Worm (Caenorhabditis elegans) whole organism, late embryonic: ENCODE data around the gene C56G2.4.

Experiments used
- C08G9.2 ChIP-seq: sonication (generic microtip); optimal IDR thresholded peaks from 2 replicates; lab custom pipeline; 2016; ENCODE audit warnings: mild to moderate bottlenecking, missing genetic modification characterization, moderate library complexity, missing compliant biosample characterization
- C38D4.7 ChIP-seq: fragments of 200-800 bp; sonication (Bioruptor generic); optimal IDR thresholded peaks from 2 replicates; lab custom pipeline; 2018; ENCODE audit warnings: mild to moderate bottlenecking, missing genetic modification characterization, moderate library complexity, missing compliant biosample characterization
- K02D7.2 ChIP-seq: sonication (generic microtip); optimal IDR thresholded peaks from 2 replicates; lab custom pipeline; 2017; ENCODE audit warnings: mild to moderate bottlenecking, missing genetic modification characterization, missing compliant biosample characterization
- K09A11.1 ChIP-seq: sonication (generic microtip); optimal IDR thresholded peaks from 2 replicates; lab custom pipeline; 2017; ENCODE audit warnings: antibody characterized with exemption, mild to moderate bottlenecking, missing genetic modification characterization, missing compliant biosample characterization; ENCODE audit not compliant: insufficient read depth
- Y22D7AL.16 ChIP-seq: sonication (generic microtip); optimal IDR thresholded peaks from 2 replicates; lab custom pipeline; 2016; ENCODE audit warnings: missing genetic modification characterization, missing compliant biosample characterization
- ahr-1 ChIP-seq: sonication (generic microtip); optimal IDR thresholded peaks from 2 replicates; lab custom pipeline; 2016; ENCODE audit warnings: missing genetic modification characterization, missing compliant biosample characterization
- ama-1 ChIP-seq: fragments of 150-350 bp; optimal IDR thresholded peaks from 2 replicates; lab custom pipeline; 2014
- ceh-14 ChIP-seq: sonication (generic microtip); optimal IDR thresholded peaks from 2 replicates; lab custom pipeline; 2016; ENCODE audit warnings: missing genotype, missing genetic modification characterization, missing compliant biosample characterization
- ceh-18 ChIP-seq: sonication (generic microtip); optimal IDR thresholded peaks from 2 replicates; lab custom pipeline; 2016; ENCODE audit warnings: missing genetic modification characterization, missing compliant biosample characterization
- ceh-19 ChIP-seq: fragments of 200-800 bp; sonication (Bioruptor generic); optimal IDR thresholded peaks from 2 replicates; lab custom pipeline; 2018; ENCODE audit warnings: mild to moderate bottlenecking, missing genetic modification characterization, missing compliant biosample characterization
- ceh-2 ChIP-seq: sonication (generic microtip); optimal IDR thresholded peaks from 2 replicates; lab custom pipeline; 2016; ENCODE audit warnings: missing genotype, missing genetic modification characterization, missing compliant biosample characterization
- ceh-22 ChIP-seq: sonication (generic microtip); optimal IDR thresholded peaks from 2 replicates; lab custom pipeline; 2017; ENCODE audit warnings: missing biosample characterization, missing genetic modification characterization
- ceh-24 ChIP-seq: sonication (generic microtip); optimal IDR thresholded peaks from 2 replicates; lab custom pipeline; 2016; ENCODE audit warnings: mild to moderate bottlenecking, missing genetic modification characterization, missing compliant biosample characterization
- ceh-31 ChIP-seq: sonication (generic microtip); optimal IDR thresholded peaks from 2 replicates; lab custom pipeline; 2016; ENCODE audit warnings: missing genetic modification characterization, missing compliant biosample characterization
- ceh-34 ChIP-seq: sonication (generic microtip); optimal IDR thresholded peaks from 2 replicates; lab custom pipeline; 2016; ENCODE audit warnings: mild to moderate bottlenecking, missing genetic modification characterization, missing compliant biosample characterization
- ceh-48 ChIP-seq: sonication (generic microtip); optimal IDR thresholded peaks from 2 replicates; lab custom pipeline; 2016; ENCODE audit warnings: missing genetic modification characterization, inconsistent platforms, missing compliant biosample characterization
- ceh-6 ChIP-seq: fragments of 200-800 bp; sonication (Bioruptor generic); optimal IDR thresholded peaks from 2 replicates; lab custom pipeline; 2018; ENCODE audit warnings: mild to moderate bottlenecking, missing genetic modification characterization, missing compliant biosample characterization
- ceh-9 ChIP-seq: sonication (generic microtip); optimal IDR thresholded peaks from 2 replicates; lab custom pipeline; 2016; ENCODE audit warnings: mild to moderate bottlenecking, missing genetic modification characterization, inconsistent platforms, missing compliant biosample characterization
- dve-1 ChIP-seq: sonication (generic microtip); optimal IDR thresholded peaks from 2 replicates; lab custom pipeline; 2017; ENCODE audit warnings: antibody characterized with exemption, mild to moderate bottlenecking, missing genetic modification characterization, missing compliant biosample characterization
- elt-2 ChIP-seq: sonication (generic microtip); optimal IDR thresholded peaks from 2 replicates; lab custom pipeline; 2016; ENCODE audit warnings: missing genetic modification reagents, missing genetic modification characterization, missing compliant biosample characterization
- elt-4 ChIP-seq: sonication (generic microtip); optimal IDR thresholded peaks from 2 replicates; lab custom pipeline; 2016; ENCODE audit warnings: missing genetic modification characterization, missing compliant biosample characterization
- ets-4 ChIP-seq: sonication (generic microtip); optimal IDR thresholded peaks from 2 replicates; lab custom pipeline; 2016; ENCODE audit warnings: missing genetic modification characterization, missing compliant biosample characterization
- eyg-1 ChIP-seq: sonication (generic microtip); optimal IDR thresholded peaks from 2 replicates; lab custom pipeline; 2016; ENCODE audit warnings: missing genotype, missing genetic modification characterization, missing compliant biosample characterization
- fkh-6 ChIP-seq: sonication (generic microtip); optimal IDR thresholded peaks from 2 replicates; lab custom pipeline; 2016; ENCODE audit warnings: missing genetic modification characterization, missing compliant biosample characterization
- gmeb-2 ChIP-seq: sonication (generic microtip); optimal IDR thresholded peaks from 2 replicates; lab custom pipeline; 2016; ENCODE audit warnings: missing genetic modification characterization, inconsistent platforms, missing compliant biosample characterization
- hlh-13 ChIP-seq: fragments of 200-800 bp; sonication (Bioruptor generic); optimal IDR thresholded peaks from 2 replicates; lab custom pipeline; 2018; ENCODE audit warnings: mild to moderate bottlenecking, missing genetic modification characterization, missing compliant biosample characterization
- hlh-30 ChIP-seq: sonication (generic microtip); optimal IDR thresholded peaks from 2 replicates; lab custom pipeline; 2017; ENCODE audit warnings: antibody characterized with exemption, missing genetic modification characterization, missing compliant biosample characterization; ENCODE audit not compliant: insufficient read depth
- hlh-8 ChIP-seq: sonication (generic microtip); optimal IDR thresholded peaks from 2 replicates; lab custom pipeline; 2016; ENCODE audit warnings: missing genotype, missing genetic modification characterization, missing compliant biosample characterization
- lin-11 ChIP-seq: fragments of 200-800 bp; sonication (Bioruptor generic); optimal IDR thresholded peaks from 2 replicates; lab custom pipeline; 2018; ENCODE audit warnings: mild to moderate bottlenecking, missing genetic modification characterization, missing compliant biosample characterization
- mec-3 ChIP-seq: sonication (generic microtip); optimal IDR thresholded peaks from 2 replicates; lab custom pipeline; 2016; ENCODE audit warnings: borderline replicate concordance, missing genetic modification characterization, missing compliant biosample characterization
- nfya-1 ChIP-seq: sonication (generic microtip); optimal IDR thresholded peaks from 2 replicates; lab custom pipeline; 2017; ENCODE audit warnings: missing genetic modification characterization, mild to moderate bottlenecking, missing compliant biosample characterization, antibody characterized with exemption, moderate library complexity
- nhr-232 ChIP-seq: sonication (generic microtip); optimal IDR thresholded peaks from 2 replicates; lab custom pipeline; 2016; ENCODE audit warnings: missing genetic modification characterization, missing compliant biosample characterization
- npax-4 ChIP-seq: sonication (generic microtip); optimal IDR thresholded peaks from 2 replicates; lab custom pipeline; 2016; ENCODE audit warnings: missing genetic modification characterization, missing compliant biosample characterization
- odd-2 ChIP-seq: sonication (generic microtip); optimal IDR thresholded peaks from 2 replicates; lab custom pipeline; 2017; ENCODE audit warnings: antibody characterized with exemption, mild to moderate bottlenecking, missing genetic modification characterization, missing compliant biosample characterization
- pag-3 ChIP-seq: sonication (generic microtip); optimal IDR thresholded peaks from 2 replicates; lab custom pipeline; 2016; ENCODE audit warnings: missing compliant biosample characterization, missing genetic modification characterization, borderline replicate concordance
- pax-1 ChIP-seq: fragments of 150-350 bp; optimal IDR thresholded peaks from 2 replicates; lab custom pipeline; 2014; ENCODE audit warnings: missing biosample characterization, missing genetic modification characterization
- pha-4 ChIP-seq: fragments of 150-350 bp; optimal IDR thresholded peaks from 2 replicates; lab custom pipeline; 2018; ENCODE audit warnings: missing biosample characterization, missing genetic modification reagents, missing genetic modification characterization
- pros-1 ChIP-seq: fragments of 150-350 bp; optimal IDR thresholded peaks from 2 replicates; lab custom pipeline; 2014; ENCODE audit warnings: missing biosample characterization, missing genetic modification reagents, missing genetic modification characterization
- rnt-1 ChIP-seq: sonication (generic microtip); optimal IDR thresholded peaks from 2 replicates; lab custom pipeline; 2016; ENCODE audit warnings: missing genetic modification characterization, missing compliant biosample characterization
- sox-4 ChIP-seq: sonication (generic microtip); optimal IDR thresholded peaks from 2 replicates; lab custom pipeline; 2017; ENCODE audit warnings: mild to moderate bottlenecking, missing genetic modification characterization, inconsistent platforms, missing compliant biosample characterization
- tbx-2 ChIP-seq: sonication (generic microtip); optimal IDR thresholded peaks from 2 replicates; lab custom pipeline; 2016; ENCODE audit warnings: missing genetic modification characterization, missing compliant biosample characterization
- tbx-7 ChIP-seq: sonication (generic microtip); optimal IDR thresholded peaks from 2 replicates; lab custom pipeline; 2016; ENCODE audit warnings: missing genotype, missing genetic modification characterization, missing compliant biosample characterization
- ttx-3 ChIP-seq: sonication (generic microtip); optimal IDR thresholded peaks from 2 replicates; lab custom pipeline; 2016; ENCODE audit warnings: missing genetic modification reagents, missing genetic modification characterization, missing compliant biosample characterization
- unc-3 ChIP-seq, 2 experiments: fragments of 200-800 bp in 1 of 2; sonication (Bioruptor generic) in 1 of 2; sonication (generic microtip) in 1 of 2; conservative IDR thresholded peaks in 1 of 2; optimal IDR thresholded peaks in 1 of 2; 2 replicates each; pipeline versions ENCODE4 v1.3.6 to Lab custom; 2016 to 2022; ENCODE audit warnings: missing compliant biosample characterization in 2 of 2, missing genetic modification characterization in 2 of 2, missing genetic modification reagents in 1 of 2
- unc-42 ChIP-seq: sonication (generic microtip); optimal IDR thresholded peaks from 2 replicates; lab custom pipeline; 2016; ENCODE audit warnings: missing genotype, missing genetic modification characterization, missing compliant biosample characterization
- unc-86 ChIP-seq: sonication (generic microtip); optimal IDR thresholded peaks from 2 replicates; lab custom pipeline; 2016; ENCODE audit warnings: missing genetic modification characterization, missing compliant biosample characterization
- zip-5 ChIP-seq: sonication (generic microtip); optimal IDR thresholded peaks from 2 replicates; lab custom pipeline; 2016; ENCODE audit warnings: missing genetic modification characterization, missing compliant biosample characterization

The C56G2.4 gene

ce11 chrIII:6341878-6342453 lies 10.4 kb downstream of the C56G2.4 start, which contains the start of gene rpn-13:
TSS of gene rpn-13 (minus strand) at chrIII:6341928.
- TF ChIP-seq hlh-13 (GFP tag; lab: Kevin White, UChicago) (no peak), nfya-1 (tag; lab: Kevin White, UChicago) (peak; percentile 50), hlh-30 (peak; percentile 70), K09A11.1 (no peak), elt-2 (tag; lab: Kevin White, UChicago) (peak; percentile 13), tbx-2 (tag; lab: Kevin White, UChicago) (peak; percentile 1), mec-3 (tag; lab: Kevin White, UChicago) (no peak), tbx-7 (tag; lab: Kevin White, UChicago) (no peak)

- TF ChIP-seq nfya-1 (tag; lab: Kevin White, UChicago) = no peak
- no peak for TF ChIP-seq pros-1
- no peak for TF ChIP-seq ceh-2
- TF ChIP-seq ceh-9 (tag; lab: Kevin White, UChicago) = no peak
- TF ChIP-seq ets-4 (tag; lab: Kevin White, UChicago) = no peak
- TF ChIP-seq ceh-18 = no peak
- TF ChIP-seq Y22D7AL.16 = no peak
- TF ChIP-seq npax-4 (tag; lab: Kevin White, UChicago) = no peak
- no peak for TF ChIP-seq eyg-1 (tag; lab: Kevin White, UChicago)
- no peak for TF ChIP-seq rnt-1 (tag; lab: Kevin White, UChicago)
- TF ChIP-seq ahr-1 (tag; lab: Kevin White, UChicago) = no peak
These were observed 11.7 kb downstream of the C56G2.4 start, which contains the start of gene C56G2.9 for ce11 chrIII:6343229-6343628. TSS of gene C56G2.9 (minus strand) at chrIII:6343329.

ce11 chrIII:6344737-6345136 lies 13.2 kb downstream of the C56G2.4 start:
- no peak for TF ChIP-seq eyg-1 (tag; lab: Kevin White, UChicago)
- TF ChIP-seq ceh-34 = peak; percentile 63
- TF ChIP-seq pha-4 = no peak
- no peak for TF ChIP-seq unc-86 (tag; lab: Kevin White, UChicago)
- no peak for TF ChIP-seq odd-2 (tag; lab: Kevin White, UChicago)
- no peak for TF ChIP-seq ama-1 (lab: Kevin White, UChicago)
- no peak for TF ChIP-seq ceh-24 (tag; lab: Kevin White, UChicago)
- TF ChIP-seq ceh-2 = no peak
- no peak for TF ChIP-seq fkh-6
- peak; percentile 70 for TF ChIP-seq dve-1 (tag; lab: Kevin White, UChicago)
- no peak for TF ChIP-seq ceh-14 (tag; lab: Kevin White, UChicago)
- no peak for TF ChIP-seq nhr-232 (tag; lab: Kevin White, UChicago)
- TF ChIP-seq gmeb-2 (tag; lab: Kevin White, UChicago) = no peak
- TF ChIP-seq K09A11.1 = peak; percentile 25
- no peak for TF ChIP-seq pag-3 (tag; lab: Kevin White, UChicago)
- TF ChIP-seq unc-3 (GFP tag; conservative IDR thresholded peaks at IDR 0.05; lab: Robert Waterston, UW) = no peak
- TF ChIP-seq unc-3 (tag; optimal IDR thresholded peaks at IDR 0.05; lab: Kevin White, UChicago) = no peak
- peak; percentile 46 for TF ChIP-seq ceh-31 (tag; lab: Kevin White, UChicago)
- no peak for TF ChIP-seq rnt-1 (tag; lab: Kevin White, UChicago)
- TF ChIP-seq K02D7.2 (tag; lab: Kevin White, UChicago) = no peak
- TF ChIP-seq hlh-30 = peak; percentile 41
- peak; percentile 16 for TF ChIP-seq ceh-48 (tag; lab: Kevin White, UChicago)
- TF ChIP-seq ttx-3 (tag; lab: Kevin White, UChicago) = no peak
- peak; percentile 25 for TF ChIP-seq unc-42 (tag; lab: Kevin White, UChicago)
- no peak for TF ChIP-seq ceh-22 (tag; lab: Kevin White, UChicago)
- TF ChIP-seq pax-1 = peak; percentile 73
- no peak for TF ChIP-seq elt-4 (tag; lab: Kevin White, UChicago)
- peak; percentile 29 for TF ChIP-seq C08G9.2 (tag; lab: Kevin White, UChicago)
- no peak for TF ChIP-seq ceh-19 (GFP tag; lab: Kevin White, UChicago)
- peak; percentile 68 for TF ChIP-seq ceh-18
- TF ChIP-seq C38D4.7 = no peak
- TF ChIP-seq zip-5 (tag; lab: Kevin White, UChicago) = no peak
- TF ChIP-seq hlh-8 = no peak
- TF ChIP-seq ceh-6 (GFP tag; lab: Kevin White, UChicago) = no peak
- no peak for TF ChIP-seq hlh-13 (GFP tag; lab: Kevin White, UChicago)
- no peak for TF ChIP-seq npax-4 (tag; lab: Kevin White, UChicago)
- no peak for TF ChIP-seq lin-11
- TF ChIP-seq mec-3 (tag; lab: Kevin White, UChicago) = no peak
- TF ChIP-seq sox-4 = no peak
